Worm (Caenorhabditis elegans) whole organism, late embryonic: Measurements from ENCODE around the gene dim-1.

Source experiments
- C38D4.7 ChIP-seq: fragments of 200-800 bp; sonication (Bioruptor generic); optimal IDR thresholded peaks from 2 replicates; lab custom pipeline; 2018; ENCODE audit warnings: mild to moderate bottlenecking, missing genetic modification characterization, moderate library complexity, missing compliant biosample characterization
- F13H6.1 ChIP-seq: sonication (generic microtip); optimal IDR thresholded peaks from 2 replicates; lab custom pipeline; 2016; ENCODE audit warnings: missing genetic modification characterization, missing compliant biosample characterization
- T23F11.4 ChIP-seq: fragments of 200-800 bp; sonication (Bioruptor generic); optimal IDR thresholded peaks from 2 replicates; lab custom pipeline; 2018; ENCODE audit warnings: mild to moderate bottlenecking, missing genetic modification characterization, missing compliant biosample characterization
- ahr-1 ChIP-seq: sonication (generic microtip); optimal IDR thresholded peaks from 2 replicates; lab custom pipeline; 2016; ENCODE audit warnings: missing genetic modification characterization, missing compliant biosample characterization
- ceh-14 ChIP-seq: sonication (generic microtip); optimal IDR thresholded peaks from 2 replicates; lab custom pipeline; 2016; ENCODE audit warnings: missing genotype, missing genetic modification characterization, missing compliant biosample characterization
- ceh-19 ChIP-seq: fragments of 200-800 bp; sonication (Bioruptor generic); optimal IDR thresholded peaks from 2 replicates; lab custom pipeline; 2018; ENCODE audit warnings: mild to moderate bottlenecking, missing genetic modification characterization, missing compliant biosample characterization
- ceh-22 ChIP-seq: sonication (generic microtip); optimal IDR thresholded peaks from 2 replicates; lab custom pipeline; 2017; ENCODE audit warnings: missing biosample characterization, missing genetic modification characterization
- ceh-24 ChIP-seq: sonication (generic microtip); optimal IDR thresholded peaks from 2 replicates; lab custom pipeline; 2016; ENCODE audit warnings: mild to moderate bottlenecking, missing genetic modification characterization, missing compliant biosample characterization
- ceh-30 ChIP-seq: fragments of 150-350 bp; optimal IDR thresholded peaks from 2 replicates; lab custom pipeline; 2014; ENCODE audit warnings: missing biosample characterization, missing genetic modification characterization
- ceh-31 ChIP-seq: sonication (generic microtip); optimal IDR thresholded peaks from 2 replicates; lab custom pipeline; 2016; ENCODE audit warnings: missing genetic modification characterization, missing compliant biosample characterization
- ceh-34 ChIP-seq: sonication (generic microtip); optimal IDR thresholded peaks from 2 replicates; lab custom pipeline; 2016; ENCODE audit warnings: mild to moderate bottlenecking, missing genetic modification characterization, missing compliant biosample characterization
- ceh-48 ChIP-seq: sonication (generic microtip); optimal IDR thresholded peaks from 2 replicates; lab custom pipeline; 2016; ENCODE audit warnings: missing genetic modification characterization, inconsistent platforms, missing compliant biosample characterization
- ceh-6 ChIP-seq: fragments of 200-800 bp; sonication (Bioruptor generic); optimal IDR thresholded peaks from 2 replicates; lab custom pipeline; 2018; ENCODE audit warnings: mild to moderate bottlenecking, missing genetic modification characterization, missing compliant biosample characterization
- ceh-9 ChIP-seq: sonication (generic microtip); optimal IDR thresholded peaks from 2 replicates; lab custom pipeline; 2016; ENCODE audit warnings: mild to moderate bottlenecking, missing genetic modification characterization, inconsistent platforms, missing compliant biosample characterization
- dmd-4 ChIP-seq: sonication (generic microtip); optimal IDR thresholded peaks from 2 replicates; lab custom pipeline; 2016; ENCODE audit warnings: borderline replicate concordance, missing genetic modification characterization, missing compliant biosample characterization
- dve-1 ChIP-seq: sonication (generic microtip); optimal IDR thresholded peaks from 2 replicates; lab custom pipeline; 2017; ENCODE audit warnings: antibody characterized with exemption, mild to moderate bottlenecking, missing genetic modification characterization, missing compliant biosample characterization
- elt-4 ChIP-seq: sonication (generic microtip); optimal IDR thresholded peaks from 2 replicates; lab custom pipeline; 2016; ENCODE audit warnings: missing genetic modification characterization, missing compliant biosample characterization
- eyg-1 ChIP-seq: sonication (generic microtip); optimal IDR thresholded peaks from 2 replicates; lab custom pipeline; 2016; ENCODE audit warnings: missing genotype, missing genetic modification characterization, missing compliant biosample characterization
- fax-1 ChIP-seq: sonication (generic microtip); optimal IDR thresholded peaks from 2 replicates; lab custom pipeline; 2016; ENCODE audit warnings: missing genotype, missing genetic modification characterization, missing compliant biosample characterization
- fkh-10 ChIP-seq: fragments of 150-350 bp; optimal IDR thresholded peaks from 2 replicates; lab custom pipeline; 2014; ENCODE audit warnings: missing biosample characterization, missing genetic modification reagents, missing genetic modification characterization
- fkh-6 ChIP-seq: sonication (generic microtip); optimal IDR thresholded peaks from 2 replicates; lab custom pipeline; 2016; ENCODE audit warnings: missing genetic modification characterization, missing compliant biosample characterization
- gmeb-2 ChIP-seq: sonication (generic microtip); optimal IDR thresholded peaks from 2 replicates; lab custom pipeline; 2016; ENCODE audit warnings: missing genetic modification characterization, inconsistent platforms, missing compliant biosample characterization
- hlh-13 ChIP-seq: fragments of 200-800 bp; sonication (Bioruptor generic); optimal IDR thresholded peaks from 2 replicates; lab custom pipeline; 2018; ENCODE audit warnings: mild to moderate bottlenecking, missing genetic modification characterization, missing compliant biosample characterization
- hlh-30 ChIP-seq: sonication (generic microtip); optimal IDR thresholded peaks from 2 replicates; lab custom pipeline; 2017; ENCODE audit warnings: antibody characterized with exemption, missing genetic modification characterization, missing compliant biosample characterization; ENCODE audit not compliant: insufficient read depth
- hlh-6 ChIP-seq: sonication (generic microtip); optimal IDR thresholded peaks from 2 replicates; lab custom pipeline; 2016; ENCODE audit warnings: missing genotype, missing genetic modification characterization, missing compliant biosample characterization
- hlh-8 ChIP-seq: sonication (generic microtip); optimal IDR thresholded peaks from 2 replicates; lab custom pipeline; 2016; ENCODE audit warnings: missing genotype, missing genetic modification characterization, missing compliant biosample characterization
- lim-6 ChIP-seq: sonication (generic microtip); optimal IDR thresholded peaks from 2 replicates; lab custom pipeline; 2016; ENCODE audit warnings: missing genetic modification characterization, missing compliant biosample characterization
- madf-2 ChIP-seq: sonication (generic microtip); optimal IDR thresholded peaks from 2 replicates; lab custom pipeline; 2017; ENCODE audit warnings: missing genetic modification characterization, missing compliant biosample characterization
- nhr-232 ChIP-seq: sonication (generic microtip); optimal IDR thresholded peaks from 2 replicates; lab custom pipeline; 2016; ENCODE audit warnings: missing genetic modification characterization, missing compliant biosample characterization
- npax-4 ChIP-seq: sonication (generic microtip); optimal IDR thresholded peaks from 2 replicates; lab custom pipeline; 2016; ENCODE audit warnings: missing genetic modification characterization, missing compliant biosample characterization
- odd-2 ChIP-seq: sonication (generic microtip); optimal IDR thresholded peaks from 2 replicates; lab custom pipeline; 2017; ENCODE audit warnings: antibody characterized with exemption, mild to moderate bottlenecking, missing genetic modification characterization, missing compliant biosample characterization
- pag-3 ChIP-seq: sonication (generic microtip); optimal IDR thresholded peaks from 2 replicates; lab custom pipeline; 2016; ENCODE audit warnings: missing compliant biosample characterization, missing genetic modification characterization, borderline replicate concordance
- pat-9 ChIP-seq: fragments of 200-800 bp; sonication (Bioruptor generic); optimal IDR thresholded peaks from 2 replicates; lab custom pipeline; 2018; ENCODE audit warnings: mild to moderate bottlenecking, missing genetic modification characterization, moderate library complexity, missing compliant biosample characterization
- pax-1 ChIP-seq: fragments of 150-350 bp; optimal IDR thresholded peaks from 2 replicates; lab custom pipeline; 2014; ENCODE audit warnings: missing biosample characterization, missing genetic modification characterization
- pha-4 ChIP-seq: fragments of 150-350 bp; optimal IDR thresholded peaks from 2 replicates; lab custom pipeline; 2018; ENCODE audit warnings: missing biosample characterization, missing genetic modification reagents, missing genetic modification characterization
- pqm-1 ChIP-seq: sonication (generic microtip); optimal IDR thresholded peaks from 2 replicates; lab custom pipeline; 2016; ENCODE audit warnings: missing genetic modification characterization, missing compliant biosample characterization
- rnt-1 ChIP-seq: sonication (generic microtip); optimal IDR thresholded peaks from 2 replicates; lab custom pipeline; 2016; ENCODE audit warnings: missing genetic modification characterization, missing compliant biosample characterization
- sox-2 ChIP-seq: fragments of 200-800 bp; sonication (Bioruptor generic); IDR thresholded peaks from 2 replicates; pipeline ENCODE4 v1.3.6; 2022; ENCODE audit warnings: missing genetic modification reagents, missing genetic modification characterization, missing compliant biosample characterization
- sox-4 ChIP-seq: sonication (generic microtip); optimal IDR thresholded peaks from 2 replicates; lab custom pipeline; 2017; ENCODE audit warnings: mild to moderate bottlenecking, missing genetic modification characterization, inconsistent platforms, missing compliant biosample characterization
- syd-9 ChIP-seq: sonication (generic microtip); optimal IDR thresholded peaks from 2 replicates; lab custom pipeline; 2016; ENCODE audit warnings: mild to moderate bottlenecking, missing genetic modification characterization, moderate library complexity, missing compliant biosample characterization
- tbx-2 ChIP-seq: sonication (generic microtip); optimal IDR thresholded peaks from 2 replicates; lab custom pipeline; 2016; ENCODE audit warnings: missing genetic modification characterization, missing compliant biosample characterization
- tbx-7 ChIP-seq: sonication (generic microtip); optimal IDR thresholded peaks from 2 replicates; lab custom pipeline; 2016; ENCODE audit warnings: missing genotype, missing genetic modification characterization, missing compliant biosample characterization
- ttx-3 ChIP-seq: sonication (generic microtip); optimal IDR thresholded peaks from 2 replicates; lab custom pipeline; 2016; ENCODE audit warnings: missing genetic modification reagents, missing genetic modification characterization, missing compliant biosample characterization
- unc-3 ChIP-seq, 2 experiments: fragments of 200-800 bp in 1 of 2; sonication (Bioruptor generic) in 1 of 2; sonication (generic microtip) in 1 of 2; conservative IDR thresholded peaks in 1 of 2; optimal IDR thresholded peaks in 1 of 2; 2 replicates each; pipeline versions ENCODE4 v1.3.6 to Lab custom; 2016 to 2022; ENCODE audit warnings: missing compliant biosample characterization in 2 of 2, missing genetic modification characterization in 2 of 2, missing genetic modification reagents in 1 of 2
- unc-55 ChIP-seq: sonication (generic microtip); optimal IDR thresholded peaks from 2 replicates; lab custom pipeline; 2017; ENCODE audit warnings: missing biosample characterization, missing genetic modification reagents, missing genetic modification characterization
- unc-86 ChIP-seq: sonication (generic microtip); optimal IDR thresholded peaks from 2 replicates; lab custom pipeline; 2016; ENCODE audit warnings: missing genetic modification characterization, missing compliant biosample characterization
- zip-5 ChIP-seq: sonication (generic microtip); optimal IDR thresholded peaks from 2 replicates; lab custom pipeline; 2016; ENCODE audit warnings: missing genetic modification characterization, missing compliant biosample characterization
- ztf-16 ChIP-seq: sonication (generic microtip); optimal IDR thresholded peaks from 2 replicates; lab custom pipeline; 2017; ENCODE audit warnings: missing genetic modification characterization, missing compliant biosample characterization

The dim-1 gene

ce11 chrX:8037365-8037764, 20.7 kb downstream of the dim-1 start:
- no peak for TF ChIP-seq ceh-24 (tag; lab: Kevin White, UChicago)
- TF ChIP-seq ceh-6 (GFP tag; lab: Kevin White, UChicago), result no peak
- no peak for TF ChIP-seq fkh-6
- no peak for TF ChIP-seq pat-9 (tag; lab: Kevin White, UChicago)
- no peak for TF ChIP-seq lim-6
- TF ChIP-seq fax-1, result no peak
- no peak for TF ChIP-seq unc-55 (GFP tag; lab: Kevin White, UChicago)
- no peak for TF ChIP-seq ceh-22
- TF ChIP-seq pag-3, result no peak
- TF ChIP-seq odd-2, result no peak
- TF ChIP-seq tbx-2 (tag; lab: Kevin White, UChicago), result no peak
- TF ChIP-seq sox-4 (tag; lab: Kevin White, UChicago), result no peak
- TF ChIP-seq T23F11.4, result no peak
- no peak for TF ChIP-seq dmd-4 (tag; lab: Kevin White, UChicago)
- TF ChIP-seq eyg-1 (tag; lab: Kevin White, UChicago), result no peak
- no peak for TF ChIP-seq ceh-9 (tag; lab: Kevin White, UChicago)
- no peak for TF ChIP-seq nhr-232 (tag; lab: Kevin White, UChicago)
- TF ChIP-seq, all 69 proteins: peak for 0

- TF ChIP-seq ceh-31 (peak; percentile 95), npax-4 (tag; lab: Kevin White, UChicago) (no peak), ttx-3 (peak; percentile 33), eyg-1 (tag; lab: Kevin White, UChicago) (no peak), C38D4.7 (GFP tag; lab: Kevin White, UChicago) (no peak), gmeb-2 (tag; lab: Kevin White, UChicago) (no peak), elt-4 (tag; lab: Kevin White, UChicago) (no peak), fkh-10 (GFP tag; lab: Kevin White, UChicago) (peak; percentile 66), hlh-13 (GFP tag; lab: Kevin White, UChicago) (peak; percentile 38), ceh-22 (peak; percentile 44), F13H6.1 (tag; lab: Kevin White, UChicago) (peak; percentile 5), dve-1 (tag; lab: Kevin White, UChicago) (peak; percentile 91), rnt-1 (tag; lab: Kevin White, UChicago) (peak; percentile 91), hlh-8 (tag; lab: Kevin White, UChicago) (peak; percentile 2), sox-2 (GFP tag; lab: Robert Waterston, UW) (no peak), hlh-30 (tag; lab: Kevin White, UChicago) (peak; percentile 76), pag-3 (no peak), ceh-48 (tag; lab: Kevin White, UChicago) (peak; percentile 99), tbx-7 (tag; lab: Kevin White, UChicago) (peak; percentile 17), pha-4 (tag; lab: Kevin White, UChicago) (no peak), syd-9 (tag; lab: Kevin White, UChicago) (peak; percentile 36), ceh-14 (tag; lab: Kevin White, UChicago) (peak; percentile 63), zip-5 (no peak), odd-2 (no peak), ceh-19 (GFP tag; lab: Kevin White, UChicago) (no peak), ceh-30 (tag; lab: Kevin White, UChicago) (peak; percentile 71), ztf-16 (tag; lab: Kevin White, UChicago) (no peak), ceh-6 (GFP tag; lab: Kevin White, UChicago) (peak; percentile 10), ahr-1 (tag; lab: Kevin White, UChicago) (no peak), unc-3 (GFP tag; conservative IDR thresholded peaks at IDR 0.05; lab: Robert Waterston, UW) (no peak), unc-3 (tag; optimal IDR thresholded peaks at IDR 0.05; lab: Kevin White, UChicago) (peak; percentile 57), ceh-24 (tag; lab: Kevin White, UChicago) (no peak), pqm-1 (tag; lab: Kevin White, UChicago) (peak; percentile 66), fkh-6 (no peak), hlh-6 (tag; lab: Kevin White, UChicago) (peak; percentile 64), unc-86 (peak; percentile 71), lim-6 (no peak), madf-2 (tag; lab: Kevin White, UChicago) (no peak), tbx-2 (tag; lab: Kevin White, UChicago) (peak; percentile 91), ceh-34 (tag; lab: Kevin White, UChicago) (peak; percentile 75), nhr-232 (tag; lab: Kevin White, UChicago) (peak; percentile 2), pat-9 (tag; lab: Kevin White, UChicago) (peak; percentile 22), T23F11.4 (no peak), unc-55 (GFP tag; lab: Kevin White, UChicago) (peak; percentile 85), pax-1 (tag; lab: Kevin White, UChicago) (peak; percentile 69)
Measured at ce11 chrX:8036219-8036883, 21.7 kb downstream of the dim-1 start.
